Worm (Caenorhabditis elegans): ENCODE measurements around the gene skih-2.

DNA sequence TGAATTAATAATTGTTTCAGACTA, 16.3 kb downstream of the skih-2 start, which contains the start of gene swsn-4:
- TF ChIP-seq mdl-1 (tag; optimal IDR thresholded peaks at IDR 0.05): no peak
- TF ChIP-seq jun-1 (tag; optimal IDR thresholded peaks at IDR 0.05): no peak
- TF ChIP-seq egl-27 (tag; optimal IDR thresholded peaks at IDR 0.05): no peak
